Worm (Caenorhabditis elegans) whole organism, young adult: ENCODE data around the gene chtb-3.

ENCODE experiments used
- B0019.2 ChIP-seq: fragments of 200-800 bp; sonication (Bioruptor generic); conservative IDR thresholded peaks from 2 replicates; pipeline ENCODE4 v1.3.6; 2022; ENCODE audit warnings: missing genetic modification reagents, missing genetic modification characterization, missing compliant biosample characterization
- F23B12.7 ChIP-seq: sonication (generic microtip); optimal IDR thresholded peaks from 2 replicates; lab custom pipeline; 2017; ENCODE audit warnings: missing genetic modification characterization, mild to moderate bottlenecking, missing compliant biosample characterization, antibody characterized with exemption, moderate library complexity; ENCODE audit not compliant: insufficient read depth
- F57A8.1 ChIP-seq: fragments of 200-800 bp; sonication (Bioruptor generic); optimal IDR thresholded peaks from 2 replicates; lab custom pipeline; 2018; ENCODE audit warnings: mild to moderate bottlenecking, missing genetic modification characterization, moderate library complexity, missing compliant biosample characterization
- ama-1 ChIP-seq, 3 experiments: fragments of 150-350 bp in 1 of 3; sonication (generic microtip) in 2 of 3; optimal IDR thresholded peaks; 2 replicates each; lab custom pipeline; 2014 to 2018; ENCODE audit warnings: missing biosample characterization in 2 of 3, missing genetic modification characterization in 2 of 3, missing genetic modification reagents in 2 of 3
- attf-5 ChIP-seq: fragments of 200-800 bp; sonication (Bioruptor generic); optimal IDR thresholded peaks from 2 replicates; lab custom pipeline; 2018; ENCODE audit warnings: mild to moderate bottlenecking, missing genetic modification characterization, missing compliant biosample characterization
- ceh-100 ChIP-seq: fragments of 200-800 bp; sonication (Bioruptor generic); IDR thresholded peaks from 2 replicates; pipeline ENCODE4 v1.3.6; 2022; ENCODE audit warnings: missing genetic modification reagents, missing genetic modification characterization, missing compliant biosample characterization
- fkh-3 ChIP-seq: sonication (generic microtip); optimal IDR thresholded peaks from 2 replicates; lab custom pipeline; 2016; ENCODE audit warnings: mild to moderate bottlenecking, missing genetic modification characterization, missing compliant biosample characterization
- lin-35 ChIP-seq, 3 experiments: fragments of 150-350 bp in 2 of 3; sonication (generic microtip) in 1 of 3; optimal IDR thresholded peaks; 2 replicates each; lab custom pipeline; 2014 to 2018; ENCODE audit warnings: missing biosample characterization in 3 of 3, missing genetic modification characterization in 3 of 3, missing genetic modification reagents in 3 of 3
- mel-28 ChIP-seq: sonication (generic microtip); optimal IDR thresholded peaks from 2 replicates; lab custom pipeline; 2016; ENCODE audit warnings: borderline replicate concordance, mild to moderate bottlenecking, missing genetic modification characterization, missing compliant biosample characterization
- rec-8 ChIP-seq, 2 experiments: sonication (generic microtip); optimal IDR thresholded peaks; 2 replicates each; lab custom pipeline; 2016; ENCODE audit warnings: mild to moderate bottlenecking in 2 of 2, missing genetic modification characterization in 2 of 2, missing genetic modification reagents in 2 of 2, missing genotype in 2 of 2, missing biosample characterization in 1 of 2, missing compliant biosample characterization in 1 of 2, moderate library complexity in 1 of 2
- sea-2 ChIP-seq: fragments of 200-800 bp; sonication (Bioruptor generic); IDR thresholded peaks from 2 replicates; pipeline ENCODE4 v1.3.6; 2022; ENCODE audit warnings: missing genetic modification characterization, missing compliant biosample characterization
- snpc-4 ChIP-seq, 5 experiments: fragments of 150-350 bp in 1 of 5; sonication (generic microtip) in 4 of 5; optimal IDR thresholded peaks; 2 replicates each; lab custom pipeline; 2014 to 2018; ENCODE audit warnings: missing genetic modification characterization in 5 of 5, missing biosample characterization in 3 of 5, antibody characterized with exemption in 2 of 5, mild to moderate bottlenecking in 2 of 5, missing compliant biosample characterization in 2 of 5, missing genotype in 2 of 5, moderate library complexity in 2 of 5, missing genetic modification reagents in 1 of 5
- unc-130 ChIP-seq: sonication (generic microtip); optimal IDR thresholded peaks from 2 replicates; lab custom pipeline; 2016; ENCODE audit warnings: missing genetic modification reagents, missing genetic modification characterization, missing compliant biosample characterization
- zim-3 ChIP-seq: sonication (generic microtip); optimal IDR thresholded peaks from 2 replicates; lab custom pipeline; 2017; ENCODE audit warnings: mild to moderate bottlenecking, missing genetic modification characterization, moderate library complexity, missing compliant biosample characterization

- TF ChIP-seq fkh-3 (tag; lab: Kevin White, UChicago) (no peak), F57A8.1 (no peak), lin-35 (GFP tag; optimal IDR thresholded peaks at IDR 0.05; lab: Kevin White, UChicago) (no peak), rec-8 (tag; optimal IDR thresholded peaks at IDR 0.05; lab: Kevin White, UChicago) (no peak), F23B12.7 (no peak), unc-130 (GFP tag; lab: Kevin White, UChicago) (no peak), ceh-100 (no peak), snpc-4 (GFP tag; optimal IDR thresholded peaks at IDR 0.05; lab: Kevin White, UChicago) (no peak), snpc-4 (tag; optimal IDR thresholded peaks at IDR 0.05; lab: Kevin White, UChicago) (no peak), ama-1 (optimal IDR thresholded peaks at IDR 0.05; lab: Kevin White, UChicago) (no peak), ama-1 (GFP tag; optimal IDR thresholded peaks at IDR 0.05; lab: Kevin White, UChicago) (no peak), attf-5 (GFP tag; lab: Kevin White, UChicago) (no peak), zim-3 (tag; lab: Kevin White, UChicago) (no peak), B0019.2 (GFP tag; lab: Robert Waterston, UW) (no peak), mel-28 (tag; lab: Kevin White, UChicago) (no peak), sea-2 (no peak)
These were observed 3.7 kb upstream of the chtb-3 start, which contains the start of gene col-167 for ce11 chrX:6323129-6323528.
